Fruit fly (Drosophila melanogaster) whole organism, embryonic: Measurements from ENCODE around the gene Cks85A.

Experiments used
- BtbVII ChIP-seq: fragments of 200-800 bp; sonication (Bioruptor generic); optimal IDR thresholded peaks from 3 replicates; lab custom pipeline; 2017; ENCODE audit warnings: missing biosample characterization, mild to moderate bottlenecking, missing genetic modification characterization
- CG10565 ChIP-seq: fragments of 200-800 bp; sonication (Bioruptor generic); optimal IDR thresholded peaks from 3 replicates; lab custom pipeline; 2016; ENCODE audit warnings: missing biosample characterization, mild to moderate bottlenecking, missing genetic modification characterization
- CG11085 ChIP-seq: fragments of 200-800 bp; sonication (Bioruptor generic); IDR thresholded peaks from 2 replicates; pipeline ENCODE4 v1.3.6; 2022; ENCODE audit warnings: missing biosample characterization, missing genetic modification characterization
- CG11560 ChIP-seq: fragments of 200-800 bp; sonication (Bioruptor generic); IDR thresholded peaks from 3 replicates; pipeline ENCODE4 v1.3.6; 2022; ENCODE audit warnings: missing biosample characterization, missing genetic modification characterization
- CG13287 ChIP-seq: fragments of 200-800 bp; sonication (Bioruptor generic); IDR thresholded peaks from 2 replicates; pipeline ENCODE4 v1.3.6; 2022; ENCODE audit warnings: missing biosample characterization, missing genetic modification characterization; ENCODE audit not compliant: partially characterized antibody
- CG13775 ChIP-seq: fragments of 200-800 bp; sonication (Bioruptor generic); optimal IDR thresholded peaks from 3 replicates; lab custom pipeline; 2017; ENCODE audit warnings: missing biosample characterization, mild to moderate bottlenecking, missing genetic modification characterization
- CG15073 ChIP-seq: fragments of 200-800 bp; sonication (Bioruptor generic); optimal IDR thresholded peaks from 2 replicates; lab custom pipeline; 2016; ENCODE audit warnings: missing biosample characterization, missing genetic modification characterization
- CG15269 ChIP-seq: fragments of 200-800 bp; sonication (Bioruptor generic); optimal IDR thresholded peaks from 2 replicates; lab custom pipeline; 2018; ENCODE audit warnings: missing biosample characterization, mild to moderate bottlenecking, missing genetic modification characterization, moderate library complexity
- CG15479 ChIP-seq: fragments of 200-800 bp; sonication (Bioruptor generic); optimal IDR thresholded peaks from 3 replicates; lab custom pipeline; 2019; ENCODE audit warnings: missing biosample characterization, mild to moderate bottlenecking, missing genetic modification characterization, moderate library complexity
- CG15601 ChIP-seq: fragments of 200-800 bp; sonication (Bioruptor generic); optimal IDR thresholded peaks from 3 replicates; lab custom pipeline; 2019; ENCODE audit warnings: missing biosample characterization, mild to moderate bottlenecking, missing genetic modification characterization, moderate library complexity
- CG1647 ChIP-seq: fragments of 200-800 bp; sonication (Bioruptor generic); optimal IDR thresholded peaks from 3 replicates; lab custom pipeline; 2016; ENCODE audit warnings: missing biosample characterization, missing genetic modification characterization
- CG16779 ChIP-seq: fragments of 200-800 bp; sonication (Bioruptor generic); IDR thresholded peaks from 2 replicates; pipeline ENCODE4 v1.3.6; 2022; ENCODE audit warnings: missing biosample characterization, missing genetic modification characterization
- CG17328 ChIP-seq: fragments of 200-800 bp; sonication (Bioruptor generic); IDR thresholded peaks from 2 replicates; pipeline ENCODE4 v1.3.6; 2022; ENCODE audit warnings: missing biosample characterization, missing genetic modification characterization
- CG17385 ChIP-seq: fragments of 200-800 bp; sonication (Bioruptor generic); optimal IDR thresholded peaks from 3 replicates; lab custom pipeline; 2018; ENCODE audit warnings: missing biosample characterization, mild to moderate bottlenecking, missing genetic modification characterization
- CG17829 ChIP-seq: fragments of 200-800 bp; optimal IDR thresholded peaks from 2 replicates; lab custom pipeline; 2019; ENCODE audit warnings: missing biosample characterization, mild to moderate bottlenecking, missing genetic modification characterization, moderate library complexity
- CG18262 ChIP-seq: fragments of 200-800 bp; optimal IDR thresholded peaks from 3 replicates; lab custom pipeline; 2019; ENCODE audit warnings: missing biosample characterization, mild to moderate bottlenecking, missing genetic modification characterization, moderate library complexity
- CG2116 ChIP-seq: fragments of 200-800 bp; sonication (Bioruptor generic); optimal IDR thresholded peaks from 3 replicates; lab custom pipeline; 2018; ENCODE audit warnings: missing biosample characterization, mild to moderate bottlenecking, missing genetic modification characterization
- CG3065 ChIP-seq: fragments of 200-800 bp; sonication (Bioruptor generic); optimal IDR thresholded peaks from 2 replicates; lab custom pipeline; 2016; ENCODE audit warnings: missing biosample characterization, missing genetic modification characterization
- CG31441 ChIP-seq: fragments of 200-800 bp; sonication (Bioruptor generic); IDR thresholded peaks from 2 replicates; pipeline ENCODE4 v1.3.6; 2022; ENCODE audit warnings: missing biosample characterization, missing genetic modification characterization
- CG34224 ChIP-seq: fragments of 200-800 bp; sonication (Bioruptor generic); IDR thresholded peaks from 3 replicates; pipeline ENCODE4 v1.3.6; 2022; ENCODE audit warnings: missing biosample characterization, missing genetic modification characterization; ENCODE audit not compliant: partially characterized antibody
- CG4404 ChIP-seq: fragments of 200-800 bp; sonication (Bioruptor generic); IDR thresholded peaks from 2 replicates; pipeline ENCODE4 v1.3.6; 2022; ENCODE audit warnings: missing biosample characterization, missing genetic modification characterization
- CG4617 ChIP-seq: fragments of 200-800 bp; sonication (Bioruptor generic); optimal IDR thresholded peaks from 3 replicates; lab custom pipeline; 2016; ENCODE audit warnings: missing biosample characterization, missing genetic modification characterization, borderline replicate concordance
- CG6175 ChIP-seq: fragments of 200-800 bp; sonication (Bioruptor generic); IDR thresholded peaks from 3 replicates; pipeline ENCODE4 v1.3.6; 2022; ENCODE audit warnings: missing biosample characterization, missing genetic modification characterization
- CG6254 ChIP-seq: fragments of 200-800 bp; sonication (Bioruptor generic); optimal IDR thresholded peaks from 3 replicates; lab custom pipeline; 2017; ENCODE audit warnings: mild to moderate bottlenecking, missing biosample characterization, missing genetic modification reagents, missing genetic modification characterization
- CG6689 ChIP-seq: fragments of 200-800 bp; sonication (Bioruptor generic); IDR thresholded peaks from 2 replicates; pipeline ENCODE4 v1.3.6; 2022; ENCODE audit warnings: missing biosample characterization, missing genetic modification characterization
- CG6854 ChIP-seq: fragments of 200-800 bp; sonication (Bioruptor generic); optimal IDR thresholded peaks from 3 replicates; lab custom pipeline; 2017; ENCODE audit warnings: missing biosample characterization, mild to moderate bottlenecking, missing genetic modification characterization
- CG7357 ChIP-seq: fragments of 200-800 bp; sonication (Bioruptor generic); IDR thresholded peaks from 3 replicates; pipeline ENCODE4 v1.3.6; 2022; ENCODE audit warnings: missing biosample characterization, missing genetic modification characterization
- CG7745 ChIP-seq: fragments of 200-800 bp; sonication (Bioruptor generic); optimal IDR thresholded peaks from 2 replicates; lab custom pipeline; 2018; ENCODE audit warnings: missing biosample characterization, mild to moderate bottlenecking, missing genetic modification characterization, moderate library complexity
- CG7987 ChIP-seq: fragments of 200-800 bp; sonication (Bioruptor generic); optimal IDR thresholded peaks from 2 replicates; lab custom pipeline; 2018; ENCODE audit warnings: missing biosample characterization, mild to moderate bottlenecking, missing genetic modification characterization, moderate library complexity
- CG9215 ChIP-seq: fragments of 200-800 bp; sonication (Bioruptor generic); IDR thresholded peaks from 2 replicates; pipeline ENCODE4 v1.3.6; 2022; ENCODE audit warnings: missing biosample characterization, missing genetic modification characterization
- HLH54F ChIP-seq: fragments of 200-800 bp; sonication (Bioruptor generic); optimal IDR thresholded peaks from 3 replicates; lab custom pipeline; 2016; ENCODE audit warnings: missing biosample characterization, missing genetic modification characterization
- HLHmδ ChIP-seq: fragments of 200-800 bp; sonication (Bioruptor generic); optimal IDR thresholded peaks from 2 replicates; lab custom pipeline; 2018; ENCODE audit warnings: missing biosample characterization, mild to moderate bottlenecking, missing genetic modification characterization, moderate library complexity
- Hr39 ChIP-seq: fragments of >200 bp; optimal IDR thresholded peaks from 2 replicates; lab custom pipeline; 2017
- Lpt ChIP-seq: fragments of >200 bp; optimal IDR thresholded peaks from 2 replicates; lab custom pipeline; 2018; ENCODE audit warnings: missing biosample characterization, missing genetic modification characterization
- Med ChIP-seq: fragments of 200-800 bp; sonication (Bioruptor generic); peaks from one replicate; lab custom pipeline; 2016; ENCODE audit warnings: missing biosample characterization, missing genetic modification characterization, mild to moderate bottlenecking, inconsistent platforms, moderate library complexity
- ara ChIP-seq: fragments of 200-800 bp; sonication (Bioruptor generic); IDR thresholded peaks from 2 replicates; pipeline ENCODE4 v1.3.6; 2022; ENCODE audit warnings: missing biosample characterization, missing genetic modification characterization
- bab2 ChIP-seq: fragments of 200-800 bp; sonication (Bioruptor generic); optimal IDR thresholded peaks from 2 replicates; lab custom pipeline; 2016; ENCODE audit warnings: missing biosample characterization, missing genetic modification characterization
- bbx ChIP-seq: fragments of 200-800 bp; sonication (Bioruptor generic); IDR thresholded peaks from 2 replicates; pipeline ENCODE4 v1.3.6; 2022; ENCODE audit warnings: missing biosample characterization, missing genetic modification characterization; ENCODE audit not compliant: partially characterized antibody
- bsh ChIP-seq, 2 experiments: fragments of 200-800 bp; sonication (Bioruptor generic); optimal IDR thresholded peaks; 2 replicates each; lab custom pipeline; 2017 to 2018; ENCODE audit warnings: mild to moderate bottlenecking in 2 of 2, missing biosample characterization in 2 of 2, missing genetic modification characterization in 2 of 2, moderate library complexity in 1 of 2
- crp ChIP-seq, 2 experiments: fragments of 200-800 bp; sonication (Bioruptor generic); optimal IDR thresholded peaks; 2 replicates in 1 of 2; 3 replicates in 1 of 2; lab custom pipeline; 2017; ENCODE audit warnings: missing biosample characterization in 2 of 2, missing genetic modification characterization in 2 of 2, mild to moderate bottlenecking in 1 of 2, moderate library complexity in 1 of 2
- fd64A ChIP-seq: fragments of 200-800 bp; sonication (Bioruptor generic); optimal IDR thresholded peaks from 3 replicates; lab custom pipeline; 2018; ENCODE audit warnings: missing biosample characterization, mild to moderate bottlenecking, missing genetic modification characterization
- gro ChIP-seq: fragments of 200-800 bp; sonication (Bioruptor generic); optimal IDR thresholded peaks from 2 replicates; lab custom pipeline; 2016; ENCODE audit warnings: missing biosample characterization, missing genetic modification characterization
- hbn ChIP-seq: fragments of 200-800 bp; sonication (Bioruptor generic); IDR thresholded peaks from 2 replicates; pipeline ENCODE4 v1.3.6; 2022; ENCODE audit warnings: missing biosample characterization, missing genetic modification characterization; ENCODE audit not compliant: partially characterized antibody
- hkb ChIP-seq, 2 experiments: fragments of 200-800 bp in 1 of 2; fragments of >200 bp in 1 of 2; sonication (Bioruptor generic) in 1 of 2; IDR thresholded peaks in 1 of 2; optimal IDR thresholded peaks in 1 of 2; 2 replicates each; pipeline versions ENCODE4 v1.3.6 to Lab custom; 2017 to 2022; ENCODE audit warnings: missing biosample characterization in 1 of 2, missing genetic modification characterization in 1 of 2
- inv ChIP-seq: fragments of 200-800 bp; sonication (Bioruptor generic); IDR thresholded peaks from 2 replicates; pipeline ENCODE4 v1.3.6; 2022; ENCODE audit warnings: missing biosample characterization, missing genetic modification characterization; ENCODE audit not compliant: partially characterized antibody
- org-1 ChIP-seq: fragments of 200-800 bp; sonication (Bioruptor generic); optimal IDR thresholded peaks from 2 replicates; lab custom pipeline; 2017; ENCODE audit warnings: missing biosample characterization, missing genetic modification characterization
- psq ChIP-seq: fragments of 200-800 bp; sonication (Bioruptor generic); optimal IDR thresholded peaks from 2 replicates; lab custom pipeline; 2017; ENCODE audit warnings: missing biosample characterization, missing genetic modification characterization
- shn ChIP-seq: fragments of 200-800 bp; sonication (Bioruptor generic); optimal IDR thresholded peaks from 3 replicates; lab custom pipeline; 2016; ENCODE audit warnings: missing biosample characterization, missing genetic modification characterization
- tll ChIP-seq, 2 experiments: fragments of 200-800 bp in 1 of 2; fragments of >200 bp in 1 of 2; sonication (Bioruptor generic) in 1 of 2; optimal IDR thresholded peaks; 2 replicates each; lab custom pipeline; 2017 to 2019; ENCODE audit warnings: missing biosample characterization in 2 of 2, missing genetic modification characterization in 2 of 2, mild to moderate bottlenecking in 1 of 2, moderate library complexity in 1 of 2
- tup ChIP-seq: fragments of 200-800 bp; sonication (Bioruptor generic); optimal IDR thresholded peaks from 2 replicates; lab custom pipeline; 2016; ENCODE audit warnings: missing biosample characterization, mild to moderate bottlenecking, missing genetic modification characterization, moderate library complexity

Cks85A gene

dm6 chr3R:8744198-8744597 is 25.9 kb upstream of the Cks85A start (continued):
- TF ChIP-seq CG3065 (GFP tag; lab: Kevin White, UChicago) = no peak
- TF ChIP-seq BtbVII (GFP tag; lab: Kevin White, UChicago) = peak; percentile 51
- peak; percentile 40; the same call in 2 of the 3 replicates for TF ChIP-seq CG7357
- TF ChIP-seq CG4404 (GFP tag; lab: Robert Waterston, UW) = 0 out of 2 replicates have a peak, but pooled peaks have one; percentile 15
- no peak for TF ChIP-seq bab2 (GFP tag; lab: Kevin White, UChicago)
- TF ChIP-seq ara = no peak
- no peak for TF ChIP-seq CG16779
- TF ChIP-seq CG6689 (GFP tag; lab: Robert Waterston, UW) = peak; percentile 61
- TF ChIP-seq shn (GFP tag; lab: Kevin White, UChicago) = peak; percentile 4
- TF ChIP-seq CG31441 = peak; percentile 46; the same call in 1 of the 2 replicates
- TF ChIP-seq crp (GFP tag; optimal IDR thresholded peaks at IDR 0.05; lab: Kevin White, UChicago) = no peak
- no peak for TF ChIP-seq CG7745 (tag; lab: Kevin White, UChicago)
- TF ChIP-seq CG11560 = no peak
- no peak for TF ChIP-seq tll (GFP tag; optimal IDR thresholded peaks at IDR 0.05; lab: Kevin White, UChicago)
- peak; percentile 36 for TF ChIP-seq org-1 (GFP tag; lab: Kevin White, UChicago)
- TF ChIP-seq hkb (optimal IDR thresholded peaks at IDR 0.05; lab: Kevin White, UChicago) = no peak
- peak; percentile 48; the same call in 1 of the 2 replicates for TF ChIP-seq hkb (GFP tag; IDR thresholded peaks at IDR 0.05; lab: Robert Waterston, UW)
- TF ChIP-seq Hr39 (lab: Kevin White, UChicago) = no peak
- TF ChIP-seq CG9215 (GFP tag; lab: Robert Waterston, UW) = peak; percentile 23; the same call in 1 of the 2 replicates
- peak; percentile 52 for TF ChIP-seq Med (GFP tag; lab: Kevin White, UChicago)
- TF ChIP-seq CG11085 (GFP tag; lab: Robert Waterston, UW) = no peak
- no peak for TF ChIP-seq hbn (GFP tag; lab: Robert Waterston, UW)
- no peak for TF ChIP-seq bbx (GFP tag; lab: Robert Waterston, UW)
- TF ChIP-seq CG15601 (tag; lab: Kevin White, UChicago) = peak; percentile 34
- peak; percentile 34 for TF ChIP-seq CG18262 (tag; lab: Kevin White, UChicago)
- no peak for TF ChIP-seq CG13287 (GFP tag; lab: Robert Waterston, UW)
- 0 out of 2 replicates have a peak, but pooled peaks have one; percentile 15 for TF ChIP-seq CG17328 (GFP tag; lab: Robert Waterston, UW)
- no peak for TF ChIP-seq gro (GFP tag; lab: Kevin White, UChicago)
- no peak for TF ChIP-seq CG7987
- TF ChIP-seq Lpt (GFP tag; lab: Kevin White, UChicago) = no peak
- TF ChIP-seq CG15269 (tag; lab: Kevin White, UChicago) = peak; percentile 73
- TF ChIP-seq bsh (GFP tag; optimal IDR thresholded peaks at IDR 0.05; lab: Kevin White, UChicago) = peak in 1 of 2 experiments; percentile 57
- no peak for TF ChIP-seq CG1647
- TF ChIP-seq HLHmδ (GFP tag; lab: Kevin White, UChicago) = no peak
- no peak for TF ChIP-seq CG6854 (GFP tag; lab: Kevin White, UChicago)
- no peak for TF ChIP-seq fd64A (GFP tag; lab: Kevin White, UChicago)
- no peak for TF ChIP-seq psq (GFP tag; lab: Kevin White, UChicago)
- TF ChIP-seq CG17829 (tag; lab: Kevin White, UChicago) = peak; percentile 37
- no peak for TF ChIP-seq CG15479 (GFP tag; lab: Kevin White, UChicago)
- no peak for TF ChIP-seq CG15073 (GFP tag; lab: Kevin White, UChicago)
- no peak for TF ChIP-seq inv (GFP tag; lab: Robert Waterston, UW)
- no peak for TF ChIP-seq CG4617 (GFP tag; lab: Kevin White, UChicago)
- TF ChIP-seq CG2116 (GFP tag; lab: Kevin White, UChicago) = no peak
- no peak for TF ChIP-seq CG10565
- no peak for TF ChIP-seq CG6254 (GFP tag; lab: Kevin White, UChicago)
- TF ChIP-seq tup (GFP tag; lab: Kevin White, UChicago) = peak; percentile 16
- peak; percentile 23 for TF ChIP-seq HLH54F (GFP tag; lab: Kevin White, UChicago)
- TF ChIP-seq CG34224 (GFP tag; lab: Robert Waterston, UW) = no peak
- TF ChIP-seq CG13775 (GFP tag; lab: Kevin White, UChicago) = no peak
- TF ChIP-seq CG17385 = peak; percentile 30
- TF ChIP-seq CG6175 (GFP tag; lab: Robert Waterston, UW) = no peak
